Worm (Caenorhabditis elegans) whole organism, young adult: ENCODE measurements around the gene tkr-2.

Source experiments
- B0019.2 ChIP-seq: fragments of 200-800 bp; sonication (Bioruptor generic); conservative IDR thresholded peaks from 2 replicates; pipeline ENCODE4 v1.3.6; 2022; ENCODE audit warnings: missing genetic modification reagents, missing genetic modification characterization, missing compliant biosample characterization
- B0261.1 ChIP-seq: sonication (generic microtip); optimal IDR thresholded peaks from 2 replicates; lab custom pipeline; 2016; ENCODE audit warnings: mild to moderate bottlenecking, missing genetic modification characterization, moderate library complexity, missing compliant biosample characterization
- C17E4.6 ChIP-seq: fragments of 200-800 bp; sonication (Bioruptor generic); IDR thresholded peaks from 2 replicates; pipeline ENCODE4 v1.3.6; 2022; ENCODE audit warnings: missing genetic modification reagents, missing genetic modification characterization, missing compliant biosample characterization
- F10E7.11 ChIP-seq: sonication (generic microtip); optimal IDR thresholded peaks from 2 replicates; lab custom pipeline; 2017; ENCODE audit warnings: mild to moderate bottlenecking, missing genetic modification characterization, moderate library complexity, missing compliant biosample characterization
- F22D6.2 ChIP-seq: sonication (generic microtip); optimal IDR thresholded peaks from 2 replicates; lab custom pipeline; 2016; ENCODE audit warnings: mild to moderate bottlenecking, missing genetic modification characterization, missing compliant biosample characterization
- F57A8.1 ChIP-seq: fragments of 200-800 bp; sonication (Bioruptor generic); optimal IDR thresholded peaks from 2 replicates; lab custom pipeline; 2018; ENCODE audit warnings: mild to moderate bottlenecking, missing genetic modification characterization, moderate library complexity, missing compliant biosample characterization
- F57C9.4 ChIP-seq: sonication (generic microtip); optimal IDR thresholded peaks from 2 replicates; lab custom pipeline; 2017; ENCODE audit warnings: mild to moderate bottlenecking, missing genetic modification characterization, missing compliant biosample characterization
- K11D2.4 ChIP-seq: fragments of 200-800 bp; sonication (Bioruptor generic); IDR thresholded peaks from 2 replicates; pipeline ENCODE4 v1.3.6; 2022; ENCODE audit warnings: missing genetic modification reagents, missing genetic modification characterization, missing compliant biosample characterization
- K12H6.12 ChIP-seq: fragments of 200-800 bp; sonication (Bioruptor generic); optimal IDR thresholded peaks from 2 replicates; lab custom pipeline; 2018; ENCODE audit warnings: mild to moderate bottlenecking, missing genetic modification characterization, missing compliant biosample characterization
- T26A5.8 ChIP-seq: sonication (generic microtip); optimal IDR thresholded peaks from 2 replicates; lab custom pipeline; 2016; ENCODE audit warnings: missing genetic modification characterization, missing compliant biosample characterization
- Y67H2A.10 ChIP-seq: fragments of 200-800 bp; sonication (Bioruptor generic); conservative IDR thresholded peaks from 2 replicates; pipeline ENCODE4 v1.3.6; 2022; ENCODE audit warnings: missing genetic modification reagents, missing genetic modification characterization, missing compliant biosample characterization
- attf-3 ChIP-seq: fragments of 200-800 bp; sonication (Bioruptor generic); conservative IDR thresholded peaks from 2 replicates; pipeline ENCODE4 v1.3.6; 2022; ENCODE audit warnings: missing genetic modification reagents, missing genetic modification characterization, missing compliant biosample characterization
- attf-5 ChIP-seq: fragments of 200-800 bp; sonication (Bioruptor generic); optimal IDR thresholded peaks from 2 replicates; lab custom pipeline; 2018; ENCODE audit warnings: mild to moderate bottlenecking, missing genetic modification characterization, missing compliant biosample characterization
- attf-6 ChIP-seq: fragments of 200-800 bp; sonication (Bioruptor generic); IDR thresholded peaks from 2 replicates; pipeline ENCODE4 v1.3.6; 2022; ENCODE audit warnings: missing genetic modification reagents, missing genetic modification characterization, missing compliant biosample characterization
- bed-1 ChIP-seq: fragments of 200-800 bp; sonication (Bioruptor generic); IDR thresholded peaks from 2 replicates; pipeline ENCODE4 v1.3.6; 2022; ENCODE audit warnings: missing genetic modification reagents, missing genetic modification characterization, missing compliant biosample characterization
- bed-2 ChIP-seq: fragments of 200-800 bp; sonication (Bioruptor generic); IDR thresholded peaks from 2 replicates; pipeline ENCODE4 v1.3.6; 2022; ENCODE audit warnings: missing genetic modification reagents, missing genetic modification characterization, missing compliant biosample characterization
- ceh-100 ChIP-seq: fragments of 200-800 bp; sonication (Bioruptor generic); IDR thresholded peaks from 2 replicates; pipeline ENCODE4 v1.3.6; 2022; ENCODE audit warnings: missing genetic modification reagents, missing genetic modification characterization, missing compliant biosample characterization
- dpff-1 ChIP-seq: sonication (generic microtip); optimal IDR thresholded peaks from 2 replicates; lab custom pipeline; 2017; ENCODE audit warnings: mild to moderate bottlenecking, missing genetic modification characterization, missing compliant biosample characterization
- ekl-4 ChIP-seq: fragments of 200-800 bp; sonication (Bioruptor generic); IDR thresholded peaks from 2 replicates; pipeline ENCODE4 v1.3.6; 2022; ENCODE audit warnings: missing genetic modification reagents, missing genetic modification characterization, missing compliant biosample characterization
- ets-4 ChIP-seq: fragments of 200-800 bp; sonication (Bioruptor generic); optimal IDR thresholded peaks from 2 replicates; lab custom pipeline; 2018; ENCODE audit warnings: mild to moderate bottlenecking, missing genetic modification characterization, missing compliant biosample characterization
- gei-17 ChIP-seq: fragments of 200-800 bp; sonication (Bioruptor generic); optimal IDR thresholded peaks from 2 replicates; lab custom pipeline; 2018; ENCODE audit warnings: mild to moderate bottlenecking, missing genetic modification characterization, missing compliant biosample characterization
- hrde-1 ChIP-seq: sonication (generic microtip); optimal IDR thresholded peaks from 2 replicates; lab custom pipeline; 2016; ENCODE audit warnings: missing genetic modification characterization, mild to moderate bottlenecking, missing compliant biosample characterization, moderate library complexity, missing genotype, missing genetic modification reagents, borderline replicate concordance
- hsf-1 ChIP-seq: fragments of 200-800 bp; sonication (Bioruptor generic); IDR thresholded peaks from 2 replicates; pipeline ENCODE4 v1.3.6; 2022; ENCODE audit warnings: missing genetic modification reagents, missing genetic modification characterization, missing compliant biosample characterization
- lag-1 ChIP-seq: fragments of 200-800 bp; sonication (Bioruptor generic); IDR thresholded peaks from 2 replicates; pipeline ENCODE4 v1.3.6; 2022; ENCODE audit warnings: missing genetic modification reagents, missing genetic modification characterization, missing compliant biosample characterization
- lin-35 ChIP-seq, 3 experiments: fragments of 150-350 bp in 2 of 3; sonication (generic microtip) in 1 of 3; optimal IDR thresholded peaks; 2 replicates each; lab custom pipeline; 2014 to 2018; ENCODE audit warnings: missing biosample characterization in 3 of 3, missing genetic modification characterization in 3 of 3, missing genetic modification reagents in 3 of 3
- lsl-1 ChIP-seq: fragments of 200-800 bp; sonication (Bioruptor generic); optimal IDR thresholded peaks from 2 replicates; lab custom pipeline; 2018; ENCODE audit warnings: mild to moderate bottlenecking, missing genetic modification characterization, moderate library complexity, missing compliant biosample characterization
- lsy-27 ChIP-seq: sonication (generic microtip); optimal IDR thresholded peaks from 2 replicates; lab custom pipeline; 2017; ENCODE audit warnings: missing genetic modification characterization, mild to moderate bottlenecking, missing compliant biosample characterization, antibody characterized with exemption, missing genotype, borderline replicate concordance; ENCODE audit not compliant: insufficient read depth
- madf-6 ChIP-seq: fragments of 200-800 bp; sonication (Bioruptor generic); IDR thresholded peaks from 2 replicates; pipeline ENCODE4 v1.3.6; 2022; ENCODE audit warnings: missing genetic modification reagents, missing genetic modification characterization, missing compliant biosample characterization
- nfyb-1 ChIP-seq: fragments of 200-800 bp; sonication (Bioruptor generic); IDR thresholded peaks from 2 replicates; pipeline ENCODE4 v1.3.6; 2022; ENCODE audit warnings: missing genetic modification reagents, missing genetic modification characterization, missing compliant biosample characterization
- nhr-27 ChIP-seq: fragments of 200-800 bp; sonication (Bioruptor generic); optimal IDR thresholded peaks from 2 replicates; lab custom pipeline; 2018; ENCODE audit warnings: mild to moderate bottlenecking, missing genetic modification characterization, moderate library complexity, missing compliant biosample characterization
- nhr-80 ChIP-seq: sonication (generic microtip); optimal IDR thresholded peaks from 2 replicates; lab custom pipeline; 2016; ENCODE audit warnings: missing genetic modification characterization, missing compliant biosample characterization
- nhr-90 ChIP-seq: sonication (generic microtip); optimal IDR thresholded peaks from 2 replicates; lab custom pipeline; 2016; ENCODE audit warnings: missing genotype, mild to moderate bottlenecking, missing genetic modification characterization, missing compliant biosample characterization
- rcor-1 ChIP-seq: fragments of 200-800 bp; sonication (Bioruptor generic); IDR thresholded peaks from 2 replicates; pipeline ENCODE4 v1.3.6; 2022; ENCODE audit warnings: missing genetic modification reagents, missing genetic modification characterization, missing compliant biosample characterization
- sdz-38 ChIP-seq: sonication (generic microtip); optimal IDR thresholded peaks from 2 replicates; lab custom pipeline; 2016; ENCODE audit warnings: missing genotype, missing genetic modification characterization, missing compliant biosample characterization
- sptf-2 ChIP-seq: fragments of 200-800 bp; sonication (Bioruptor generic); optimal IDR thresholded peaks from 2 replicates; lab custom pipeline; 2018; ENCODE audit warnings: mild to moderate bottlenecking, missing genetic modification characterization, missing compliant biosample characterization
- unc-130 ChIP-seq: sonication (generic microtip); optimal IDR thresholded peaks from 2 replicates; lab custom pipeline; 2016; ENCODE audit warnings: missing genetic modification reagents, missing genetic modification characterization, missing compliant biosample characterization
- ztf-18 ChIP-seq: sonication (generic microtip); optimal IDR thresholded peaks from 2 replicates; lab custom pipeline; 2016; ENCODE audit warnings: missing genotype, mild to moderate bottlenecking, missing genetic modification characterization, missing compliant biosample characterization
- ztf-22 ChIP-seq: fragments of 200-800 bp; sonication (Bioruptor generic); optimal IDR thresholded peaks from 2 replicates; lab custom pipeline; 2018; ENCODE audit warnings: mild to moderate bottlenecking, missing genetic modification characterization, moderate library complexity, missing compliant biosample characterization
- ztf-25 ChIP-seq: fragments of 200-800 bp; sonication (Bioruptor generic); IDR thresholded peaks from 2 replicates; pipeline ENCODE4 v1.3.6; 2022; ENCODE audit warnings: missing genetic modification reagents, missing genetic modification characterization, missing compliant biosample characterization
- ztf-28 ChIP-seq: fragments of 200-800 bp; sonication (Bioruptor generic); IDR thresholded peaks from 2 replicates; pipeline ENCODE4 v1.3.6; 2022; ENCODE audit warnings: missing genetic modification reagents, missing genetic modification characterization, missing compliant biosample characterization
- ztf-6 ChIP-seq: fragments of 200-800 bp; sonication (Bioruptor generic); IDR thresholded peaks from 2 replicates; pipeline ENCODE4 v1.3.6; 2022; ENCODE audit warnings: missing genetic modification reagents, missing genetic modification characterization, missing compliant biosample characterization

tkr-2 gene

DNA sequence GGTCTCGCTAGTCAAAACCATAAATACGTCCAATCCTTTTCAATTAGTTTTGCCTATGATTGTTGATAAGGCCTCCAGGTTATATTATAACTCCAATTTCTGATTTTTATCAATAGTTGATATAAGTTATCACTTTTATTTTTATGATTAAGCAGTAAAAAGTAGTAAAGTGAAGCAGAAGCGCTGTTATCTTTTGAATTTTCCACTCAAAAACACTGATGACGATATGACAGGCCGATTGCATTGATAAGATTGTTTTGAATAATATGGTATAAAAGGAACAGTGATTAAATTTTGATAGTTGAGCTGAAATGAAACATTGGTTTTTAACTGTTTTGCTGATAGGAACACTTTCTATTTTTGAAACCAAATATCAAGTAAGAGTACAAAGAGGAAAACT lies 16.3 kb upstream of the tkr-2 start, which contains the start of gene asp-9:
Gene asp-9, plus strand, starts transcription at position 312 of the 400 bp plus-strand sequence.
- TF ChIP-seq lin-35 (GFP tag; optimal IDR thresholded peaks at IDR 0.05; lab: Kevin White, UChicago) (no peak), nhr-27 (tag; lab: Kevin White, UChicago) (no peak), ztf-6 (GFP tag; lab: Robert Waterston, UW) (no peak), gei-17 (GFP tag; lab: Kevin White, UChicago) (no peak), F57C9.4 (no peak), C17E4.6 (GFP tag; lab: Robert Waterston, UW) (no peak), ceh-100 (GFP tag; lab: Robert Waterston, UW) (no peak), ekl-4 (no peak), attf-3 (GFP tag; lab: Robert Waterston, UW) (no peak), bed-1 (GFP tag; lab: Robert Waterston, UW) (no peak), F22D6.2 (no peak), F10E7.11 (tag; lab: Kevin White, UChicago) (no peak), nhr-80 (tag; lab: Kevin White, UChicago) (no peak), K12H6.12 (tag; lab: Kevin White, UChicago) (no peak), ztf-28 (no peak), lsl-1 (GFP tag; lab: Kevin White, UChicago) (no peak), Y67H2A.10 (GFP tag; lab: Robert Waterston, UW) (no peak), dpff-1 (tag; lab: Kevin White, UChicago) (no peak), T26A5.8 (tag; lab: Kevin White, UChicago) (no peak), ets-4 (GFP tag; lab: Kevin White, UChicago) (no peak)

DNA sequence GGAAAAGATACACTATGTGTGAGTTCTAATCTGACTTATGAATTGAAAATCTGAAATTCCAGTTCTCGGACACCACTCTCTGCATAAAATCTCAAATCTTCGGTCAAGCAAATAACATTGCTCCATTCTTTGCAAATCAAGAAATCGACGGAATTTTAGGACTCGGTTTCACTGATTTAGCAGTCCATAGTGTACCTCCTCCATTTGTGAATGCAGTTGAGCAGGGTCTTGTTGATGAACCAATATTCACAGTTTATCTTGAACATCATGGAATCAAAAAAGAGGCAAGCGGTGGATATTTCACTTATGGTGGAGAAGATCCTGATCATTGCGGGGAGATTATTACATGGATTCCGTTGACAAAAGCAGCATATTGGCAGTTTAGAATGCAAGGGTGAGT lies 14.7 kb upstream of the tkr-2 start:
- no peak for TF ChIP-seq hsf-1 (GFP tag; lab: Robert Waterston, UW)
- no peak for TF ChIP-seq nfyb-1 (GFP tag; lab: Robert Waterston, UW)
- no peak for TF ChIP-seq ztf-22 (GFP tag; lab: Kevin White, UChicago)
- TF ChIP-seq lag-1 (GFP tag; lab: Robert Waterston, UW): no peak
- no peak for TF ChIP-seq B0019.2 (GFP tag; lab: Robert Waterston, UW)
- no peak for TF ChIP-seq rcor-1 (GFP tag; lab: Robert Waterston, UW)
- no peak for TF ChIP-seq T26A5.8 (tag; lab: Kevin White, UChicago)
- TF ChIP-seq B0261.1 (tag; lab: Kevin White, UChicago): no peak
- no peak for TF ChIP-seq Y67H2A.10 (GFP tag; lab: Robert Waterston, UW)
- no peak for TF ChIP-seq attf-5
- no peak for TF ChIP-seq ztf-25
- no peak for TF ChIP-seq bed-2
- TF ChIP-seq sptf-2 (GFP tag; lab: Kevin White, UChicago): no peak
- TF ChIP-seq hrde-1 (tag; lab: Kevin White, UChicago): no peak
- no peak for TF ChIP-seq nhr-90 (tag; lab: Kevin White, UChicago)
- TF ChIP-seq attf-6: no peak
- TF ChIP-seq sdz-38 (tag; lab: Kevin White, UChicago): no peak
- no peak for TF ChIP-seq ztf-18 (tag; lab: Kevin White, UChicago)
- no peak for TF ChIP-seq unc-130
- no peak for TF ChIP-seq K11D2.4

DNA sequence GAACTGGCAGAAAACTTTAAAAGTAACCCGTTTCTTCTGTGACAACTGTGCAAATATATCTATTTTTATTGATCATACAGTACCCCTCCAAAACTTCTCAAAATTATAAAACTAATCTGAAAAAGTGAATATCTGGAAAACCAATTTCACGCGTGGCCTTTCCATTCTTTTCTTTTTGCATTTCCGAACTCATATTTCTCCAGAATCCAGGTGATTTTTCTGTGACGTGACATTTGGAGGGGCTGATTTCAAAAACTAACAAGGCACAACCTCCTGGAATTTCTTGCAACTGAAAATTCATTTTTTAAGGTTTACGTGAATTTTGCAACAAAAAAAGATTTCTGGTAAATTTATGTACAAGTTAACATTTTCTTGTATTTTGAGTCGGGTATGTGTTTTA lies 1.6 kb upstream of the tkr-2 start:
- TF ChIP-seq ztf-25 (no peak), madf-6 (no peak), nhr-80 (tag; lab: Kevin White, UChicago) (no peak), lsy-27 (tag; lab: Kevin White, UChicago) (no peak), F57A8.1 (GFP tag; lab: Kevin White, UChicago) (no peak), nhr-90 (tag; lab: Kevin White, UChicago) (no peak)
